Fruit fly (Drosophila melanogaster) whole organism, embryonic: ENCODE measurements around the gene CG43085.

ENCODE experiments used
- Atf-2 ChIP-seq: fragments of 200-800 bp; sonication (Bioruptor generic); optimal IDR thresholded peaks from 2 replicates; lab custom pipeline; 2016; ENCODE audit warnings: missing biosample characterization, missing genetic modification characterization
- C15 ChIP-seq: fragments of 200-800 bp; sonication (Bioruptor generic); IDR thresholded peaks from 3 replicates; pipeline ENCODE4 v1.3.6; 2022; ENCODE audit warnings: missing biosample characterization, missing genetic modification characterization
- CG11093 ChIP-seq: fragments of 200-800 bp; sonication (Bioruptor generic); IDR thresholded peaks from 3 replicates; pipeline ENCODE4 v1.3.6; 2022; ENCODE audit warnings: missing biosample characterization, missing genetic modification characterization
- CG12071 ChIP-seq: fragments of 200-800 bp; sonication (Bioruptor generic); optimal IDR thresholded peaks from 3 replicates; lab custom pipeline; 2018; ENCODE audit warnings: missing biosample characterization, mild to moderate bottlenecking, missing genetic modification characterization
- CG14667 ChIP-seq: fragments of 200-800 bp; sonication (Bioruptor generic); IDR thresholded peaks from 2 replicates; pipeline ENCODE4 v1.3.6; 2022; ENCODE audit warnings: missing biosample characterization, missing genetic modification characterization
- CG15269 ChIP-seq: fragments of 200-800 bp; sonication (Bioruptor generic); optimal IDR thresholded peaks from 2 replicates; lab custom pipeline; 2018; ENCODE audit warnings: missing biosample characterization, mild to moderate bottlenecking, missing genetic modification characterization, moderate library complexity
- CG16815 ChIP-seq: fragments of 200-800 bp; sonication (Bioruptor generic); optimal IDR thresholded peaks from 3 replicates; lab custom pipeline; 2017; ENCODE audit warnings: missing biosample characterization, mild to moderate bottlenecking, missing genetic modification characterization
- CG17328 ChIP-seq: fragments of 200-800 bp; sonication (Bioruptor generic); IDR thresholded peaks from 2 replicates; pipeline ENCODE4 v1.3.6; 2022; ENCODE audit warnings: missing biosample characterization, missing genetic modification characterization
- CG17612 ChIP-seq: fragments of 200-800 bp; sonication (Bioruptor generic); IDR thresholded peaks from 2 replicates; pipeline ENCODE4 v1.3.6; 2022; ENCODE audit warnings: missing biosample characterization, missing genetic modification characterization
- CG17829 ChIP-seq: fragments of 200-800 bp; optimal IDR thresholded peaks from 2 replicates; lab custom pipeline; 2019; ENCODE audit warnings: missing biosample characterization, mild to moderate bottlenecking, missing genetic modification characterization, moderate library complexity
- CG18011 ChIP-seq: fragments of 200-800 bp; sonication (Bioruptor generic); optimal IDR thresholded peaks from 2 replicates; lab custom pipeline; 2017; ENCODE audit warnings: missing biosample characterization, missing genetic modification characterization, mild to moderate bottlenecking, moderate library complexity, missing genotype
- CG2116 ChIP-seq: fragments of 200-800 bp; sonication (Bioruptor generic); optimal IDR thresholded peaks from 3 replicates; lab custom pipeline; 2018; ENCODE audit warnings: missing biosample characterization, mild to moderate bottlenecking, missing genetic modification characterization
- CG30020 ChIP-seq: fragments of 200-800 bp; optimal IDR thresholded peaks from 2 replicates; lab custom pipeline; 2019; ENCODE audit warnings: missing biosample characterization, mild to moderate bottlenecking, missing genetic modification characterization, moderate library complexity
- CG30431 ChIP-seq: fragments of 200-800 bp; sonication (Bioruptor generic); optimal IDR thresholded peaks from 2 replicates; lab custom pipeline; 2017; ENCODE audit warnings: missing biosample characterization, missing genetic modification characterization
- CG31224 ChIP-seq: fragments of 200-800 bp; sonication (Bioruptor generic); IDR thresholded peaks from 2 replicates; pipeline ENCODE4 v1.3.6; 2022; ENCODE audit warnings: missing biosample characterization, missing genetic modification characterization
- CG32767 ChIP-seq: fragments of 200-800 bp; sonication (Bioruptor generic); IDR thresholded peaks from 2 replicates; pipeline ENCODE4 v1.3.6; 2022; ENCODE audit warnings: missing biosample characterization, missing genetic modification characterization
- CG3838 ChIP-seq: fragments of 200-800 bp; sonication (Bioruptor generic); optimal IDR thresholded peaks from 3 replicates; lab custom pipeline; 2016; ENCODE audit warnings: missing biosample characterization, missing genetic modification characterization
- CG42726 ChIP-seq: fragments of 200-800 bp; sonication (Bioruptor generic); IDR thresholded peaks from 2 replicates; pipeline ENCODE4 v1.3.6; 2022; ENCODE audit warnings: missing biosample characterization, missing genetic modification characterization; ENCODE audit not compliant: partially characterized antibody
- CG4707 ChIP-seq: fragments of 200-800 bp; sonication (Bioruptor generic); optimal IDR thresholded peaks from 2 replicates; lab custom pipeline; 2018; ENCODE audit warnings: missing biosample characterization, mild to moderate bottlenecking, missing genetic modification characterization, moderate library complexity
- CG4820 ChIP-seq: fragments of 200-800 bp; sonication (Bioruptor generic); optimal IDR thresholded peaks from 3 replicates; lab custom pipeline; 2016; ENCODE audit warnings: missing biosample characterization, missing genetic modification characterization
- CG6683 ChIP-seq: fragments of 200-800 bp; sonication (Bioruptor generic); optimal IDR thresholded peaks from 2 replicates; lab custom pipeline; 2017; ENCODE audit warnings: missing biosample characterization, mild to moderate bottlenecking, missing genetic modification characterization, missing genetic modification reagents
- CG7271 ChIP-seq: fragments of 200-800 bp; sonication (Bioruptor generic); optimal IDR thresholded peaks from 2 replicates; lab custom pipeline; 2018; ENCODE audit warnings: missing biosample characterization, mild to moderate bottlenecking, missing genetic modification characterization, moderate library complexity
- CG8089 ChIP-seq: fragments of 200-800 bp; sonication (Bioruptor generic); optimal IDR thresholded peaks from 3 replicates; lab custom pipeline; 2016; ENCODE audit warnings: missing biosample characterization, missing genetic modification characterization
- NC2α ChIP-seq: fragments of 200-800 bp; sonication (Bioruptor generic); optimal IDR thresholded peaks from 2 replicates; lab custom pipeline; 2016; ENCODE audit warnings: missing biosample characterization, missing genetic modification characterization
- NK7.1 ChIP-seq: fragments of 200-800 bp; sonication (Bioruptor generic); optimal IDR thresholded peaks from 3 replicates; lab custom pipeline; 2016; ENCODE audit warnings: missing biosample characterization, missing genetic modification characterization
- PHDP ChIP-seq: fragments of 200-800 bp; sonication (Bioruptor generic); optimal IDR thresholded peaks from 3 replicates; lab custom pipeline; 2018; ENCODE audit warnings: missing biosample characterization, mild to moderate bottlenecking, missing genetic modification characterization, moderate library complexity
- abd-A ChIP-seq: fragments of 200-800 bp; sonication (Bioruptor generic); optimal IDR thresholded peaks from 3 replicates; lab custom pipeline; 2019; ENCODE audit warnings: missing biosample characterization, mild to moderate bottlenecking, missing genetic modification characterization, moderate library complexity
- al ChIP-seq: fragments of 200-800 bp; sonication (Bioruptor generic); IDR thresholded peaks from 2 replicates; pipeline ENCODE4 v1.3.6; 2022; ENCODE audit warnings: missing biosample characterization, missing genetic modification characterization
- amos ChIP-seq: fragments of 200-800 bp; sonication (Bioruptor generic); IDR thresholded peaks from 2 replicates; pipeline ENCODE4 v1.3.6; 2022; ENCODE audit warnings: missing biosample characterization, missing genetic modification characterization; ENCODE audit not compliant: partially characterized antibody
- bigmax ChIP-seq: fragments of 200-800 bp; sonication (Bioruptor generic); optimal IDR thresholded peaks from 2 replicates; lab custom pipeline; 2018; ENCODE audit warnings: missing biosample characterization, mild to moderate bottlenecking, missing genetic modification characterization
- chm ChIP-seq: fragments of 200-800 bp; sonication (Bioruptor generic); IDR thresholded peaks from 2 replicates; pipeline ENCODE4 v1.3.6; 2022; ENCODE audit warnings: missing biosample characterization, missing genetic modification characterization
- crc ChIP-seq: fragments of 200-800 bp; sonication (Bioruptor generic); optimal IDR thresholded peaks from 2 replicates; lab custom pipeline; 2016; ENCODE audit warnings: missing biosample characterization, missing genetic modification characterization
- dan ChIP-seq: fragments of 200-800 bp; sonication (Bioruptor generic); IDR thresholded peaks from 2 replicates; pipeline ENCODE4 v1.3.6; 2022; ENCODE audit warnings: missing biosample characterization, missing genetic modification characterization
- dmrt11E ChIP-seq: fragments of 200-800 bp; sonication (Bioruptor generic); optimal IDR thresholded peaks from 3 replicates; lab custom pipeline; 2018; ENCODE audit warnings: missing biosample characterization, mild to moderate bottlenecking, missing genetic modification characterization, moderate library complexity
- dpn ChIP-seq, 2 experiments: fragments of 200-800 bp; sonication (Bioruptor generic); optimal IDR thresholded peaks; 3 replicates each; lab custom pipeline; 2016; ENCODE audit warnings: missing biosample characterization in 2 of 2, missing genetic modification characterization in 2 of 2
- gce ChIP-seq: fragments of 200-800 bp; sonication (Bioruptor generic); IDR thresholded peaks from 3 replicates; pipeline ENCODE4 v1.3.6; 2022; ENCODE audit warnings: missing biosample characterization, missing genetic modification characterization
- her ChIP-seq: fragments of 200-800 bp; sonication (Bioruptor generic); optimal IDR thresholded peaks from 2 replicates; lab custom pipeline; 2016; ENCODE audit warnings: missing biosample characterization, missing genetic modification characterization
- ken ChIP-seq: fragments of 200-800 bp; sonication (Bioruptor generic); IDR thresholded peaks from 3 replicates; pipeline ENCODE4 v1.3.6; 2022; ENCODE audit warnings: missing biosample characterization, missing genetic modification characterization
- mam ChIP-seq: fragments of 200-800 bp; sonication (Bioruptor generic); optimal IDR thresholded peaks from 3 replicates; lab custom pipeline; 2016; ENCODE audit warnings: missing biosample characterization, missing genetic modification characterization
- oc ChIP-seq: fragments of 200-800 bp; sonication (Bioruptor generic); optimal IDR thresholded peaks from 2 replicates; lab custom pipeline; 2018; ENCODE audit warnings: missing biosample characterization, mild to moderate bottlenecking, missing genetic modification characterization, moderate library complexity
- peb ChIP-seq: fragments of 200-800 bp; sonication (Bioruptor generic); IDR thresholded peaks from 2 replicates; pipeline ENCODE4 v1.3.6; 2022; ENCODE audit warnings: missing biosample characterization, missing genetic modification characterization
- run ChIP-seq: fragments of 200-800 bp; sonication (Bioruptor generic); optimal IDR thresholded peaks from 3 replicates; lab custom pipeline; 2018; ENCODE audit warnings: missing biosample characterization, mild to moderate bottlenecking, missing genetic modification characterization
- schlank ChIP-seq: fragments of 200-800 bp; sonication (Bioruptor generic); optimal IDR thresholded peaks from 2 replicates; lab custom pipeline; 2018; ENCODE audit warnings: missing biosample characterization, mild to moderate bottlenecking, missing genetic modification characterization
- seq ChIP-seq: fragments of 200-800 bp; sonication (Bioruptor generic); IDR thresholded peaks from 2 replicates; pipeline ENCODE4 v1.3.6; 2022; ENCODE audit warnings: missing biosample characterization, missing genetic modification characterization
- shn ChIP-seq: fragments of 200-800 bp; sonication (Bioruptor generic); optimal IDR thresholded peaks from 3 replicates; lab custom pipeline; 2016; ENCODE audit warnings: missing biosample characterization, missing genetic modification characterization
- slbo ChIP-seq: fragments of 200-800 bp; sonication (Bioruptor generic); IDR thresholded peaks from 2 replicates; pipeline ENCODE4 v1.3.6; 2022; ENCODE audit warnings: missing biosample characterization, missing genetic modification characterization
- slp2 ChIP-seq: fragments of 200-800 bp; sonication (Bioruptor generic); optimal IDR thresholded peaks from 2 replicates; lab custom pipeline; 2016; ENCODE audit warnings: missing biosample characterization, missing genetic modification characterization
- stc ChIP-seq: fragments of 200-800 bp; sonication (Bioruptor generic); IDR thresholded peaks from 2 replicates; pipeline ENCODE4 v1.3.6; 2022; ENCODE audit warnings: missing biosample characterization, missing genetic modification characterization
- stwl ChIP-seq: fragments of 200-800 bp; sonication (Bioruptor generic); optimal IDR thresholded peaks from 3 replicates; lab custom pipeline; 2018; ENCODE audit warnings: missing biosample characterization, mild to moderate bottlenecking, missing genetic modification characterization, moderate library complexity
- tgo ChIP-seq: fragments of 200-800 bp; sonication (Bioruptor generic); IDR thresholded peaks from 3 replicates; pipeline ENCODE4 v1.3.6; 2022; ENCODE audit warnings: missing biosample characterization, missing genetic modification characterization
- unc-4 ChIP-seq: fragments of 200-800 bp; sonication (Bioruptor generic); IDR thresholded peaks from 2 replicates; pipeline ENCODE4 v1.3.6; 2022; ENCODE audit warnings: missing biosample characterization, missing genetic modification characterization; ENCODE audit not compliant: partially characterized antibody
- vfl ChIP-seq: fragments of 200-800 bp; sonication (Bioruptor generic); optimal IDR thresholded peaks from 2 replicates; lab custom pipeline; 2016; ENCODE audit warnings: missing biosample characterization, missing genetic modification characterization
- zfh1 ChIP-seq: fragments of 200-800 bp; sonication (Bioruptor generic); IDR thresholded peaks from 3 replicates; pipeline ENCODE4 v1.3.6; 2022; ENCODE audit warnings: missing biosample characterization, missing genetic modification characterization

Gene CG43085

DNA sequence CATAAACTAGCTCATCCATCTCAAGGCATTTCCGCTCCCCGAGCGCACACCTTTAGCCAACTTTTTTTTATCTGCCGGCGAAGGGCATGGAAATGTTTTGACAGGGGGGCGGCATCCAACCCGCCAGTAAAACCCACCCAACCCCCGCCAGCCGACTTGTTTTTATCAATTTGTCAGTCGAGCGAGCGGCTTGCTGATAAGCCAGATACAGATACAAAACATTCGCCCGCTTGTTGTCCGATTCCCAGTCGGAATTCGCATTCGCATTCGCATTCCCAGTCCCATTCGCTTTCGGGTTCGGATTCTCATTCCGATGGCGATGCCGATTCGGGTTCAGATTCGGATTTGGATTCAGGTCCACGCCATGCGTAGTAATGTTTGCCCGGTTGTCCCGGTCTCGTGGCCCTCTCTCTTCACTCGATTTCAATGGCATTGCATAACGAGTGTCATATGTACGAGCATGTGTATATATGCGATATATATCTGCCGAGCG is 18.6 kb upstream of the CG43085 start (continued):
- no peak for TF ChIP-seq seq
- TF ChIP-seq mam (GFP tag; lab: Kevin White, UChicago) = no peak
- peak; percentile 91 for TF ChIP-seq CG18011 (GFP tag; lab: Kevin White, UChicago)
- no peak for TF ChIP-seq dan (GFP tag; lab: Robert Waterston, UW)
- TF ChIP-seq vfl = no peak
- no peak for TF ChIP-seq CG12071 (GFP tag; lab: Kevin White, UChicago)
- no peak for TF ChIP-seq CG42726
- TF ChIP-seq tgo (GFP tag; lab: Robert Waterston, UW) = no peak
- no peak for TF ChIP-seq dpn (GFP tag; optimal IDR thresholded peaks at IDR 0.05; lab: Kevin White, UChicago)
- TF ChIP-seq CG8089 (GFP tag; lab: Kevin White, UChicago) = no peak
- no peak for TF ChIP-seq CG4707 (GFP tag; lab: Kevin White, UChicago)
- no peak for TF ChIP-seq NC2α (GFP tag; lab: Kevin White, UChicago)
- TF ChIP-seq stwl (tag; lab: Kevin White, UChicago) = no peak
- no peak for TF ChIP-seq CG17612 (GFP tag; lab: Robert Waterston, UW)
- TF ChIP-seq zfh1 = no peak
- no peak for TF ChIP-seq slp2 (GFP tag; lab: Kevin White, UChicago)
- TF ChIP-seq unc-4 (GFP tag; lab: Robert Waterston, UW) = no peak
- no peak for TF ChIP-seq slbo (GFP tag; lab: Robert Waterston, UW)
- TF ChIP-seq peb (GFP tag; lab: Robert Waterston, UW) = no peak
- TF ChIP-seq CG14667 (GFP tag; lab: Robert Waterston, UW) = no peak
- no peak for TF ChIP-seq stc (GFP tag; lab: Robert Waterston, UW)
- TF ChIP-seq oc (tag; lab: Kevin White, UChicago) = no peak
- no peak for TF ChIP-seq CG31224 (GFP tag; lab: Robert Waterston, UW)
- peak; percentile 57 for TF ChIP-seq abd-A (tag; lab: Kevin White, UChicago)
- no peak for TF ChIP-seq CG4820 (GFP tag; lab: Kevin White, UChicago)
- TF ChIP-seq chm (GFP tag; lab: Robert Waterston, UW) = no peak; the same call in 1 of the 2 replicates
- TF ChIP-seq shn = no peak
- no peak for TF ChIP-seq CG32767 (GFP tag; lab: Robert Waterston, UW)
- TF ChIP-seq CG17829 (tag; lab: Kevin White, UChicago) = no peak
- no peak for TF ChIP-seq amos
- TF ChIP-seq CG2116 (GFP tag; lab: Kevin White, UChicago) = no peak
- no peak for TF ChIP-seq dmrt11E
- TF ChIP-seq CG3838 (GFP tag; lab: Kevin White, UChicago) = no peak
- TF ChIP-seq Atf-2 (GFP tag; lab: Kevin White, UChicago) = no peak
- no peak for TF ChIP-seq bigmax (GFP tag; lab: Kevin White, UChicago)
- TF ChIP-seq CG17328 (GFP tag; lab: Robert Waterston, UW) = no peak
- no peak for TF ChIP-seq gce (GFP tag; lab: Robert Waterston, UW)
- no peak for TF ChIP-seq CG6683
- no peak for TF ChIP-seq schlank
- TF ChIP-seq PHDP = no peak
- no peak for TF ChIP-seq run (tag; lab: Kevin White, UChicago)
- no peak for TF ChIP-seq C15 (GFP tag; lab: Robert Waterston, UW)
- no peak for TF ChIP-seq al (GFP tag; lab: Robert Waterston, UW)
- TF ChIP-seq ken (GFP tag; lab: Robert Waterston, UW) = no peak
- TF ChIP-seq CG15269 (tag; lab: Kevin White, UChicago) = no peak
- no peak for TF ChIP-seq CG30020
- TF ChIP-seq crc = no peak
- no peak for TF ChIP-seq CG7271 (tag; lab: Kevin White, UChicago)
- TF ChIP-seq her (GFP tag; lab: Kevin White, UChicago) = no peak
- TF ChIP-seq CG11093 (GFP tag; lab: Robert Waterston, UW) = no peak
- TF ChIP-seq NK7.1 = no peak
- no peak for TF ChIP-seq CG16815 (GFP tag; lab: Kevin White, UChicago)
- TF ChIP-seq CG30431 = no peak
